Fruit fly (Drosophila melanogaster) whole organism: Measurements from ENCODE around the gene CG7328.

ENCODE experiments used
- Dll ChIP-seq: fragments of >200 bp; optimal IDR thresholded peaks from 2 replicates; lab custom pipeline; 2017
- pan ChIP-seq: fragments of >200 bp; optimal IDR thresholded peaks from 2 replicates; lab custom pipeline; 2017
- usp ChIP-seq: fragments of >200 bp; optimal IDR thresholded peaks from 2 replicates; lab custom pipeline; 2017; ENCODE audit warnings: missing biosample characterization, missing genetic modification characterization, mixed read lengths

dm6 chr3L:20187885-20188570 lies 47.6 kb upstream of the CG7328 start, which contains the start of gene Ssk:
- TF ChIP-seq usp (GFP tag; lab: Kevin White, UChicago) (no peak), pan (lab: Kevin White, UChicago) (no peak), Dll (lab: Kevin White, UChicago) (no peak)
